Worm (Caenorhabditis elegans): ENCODE data around the gene tag-18.

Gene tag-18

DNA sequence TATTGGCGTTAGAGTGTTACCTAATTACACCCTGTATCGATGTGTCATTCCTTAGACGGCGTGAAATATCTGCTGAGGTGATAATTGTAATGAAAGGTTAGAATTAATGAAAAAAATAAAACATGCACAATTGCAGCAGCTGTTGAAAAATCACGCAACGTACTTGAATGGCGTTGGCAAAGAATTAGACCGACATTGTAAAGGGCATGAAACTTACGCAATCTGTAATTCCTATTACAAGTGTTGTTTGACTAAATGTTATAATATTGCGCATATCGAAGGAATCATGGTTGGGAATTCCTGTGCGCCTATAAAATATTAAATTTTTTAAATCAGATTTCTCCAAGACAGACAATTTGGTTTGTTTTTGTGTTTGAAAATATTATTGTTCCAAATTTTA lies at the start of gene tag-18:
Gene tag-18, minus strand, starts transcription at position 305 of the 400 bp plus-strand sequence.
- no peak for TF ChIP-seq fkh-2 (tag; optimal IDR thresholded peaks at IDR 0.05)
- TF ChIP-seq pqm-1 (tag; optimal IDR thresholded peaks at IDR 0.05) = no peak
- no peak for TF ChIP-seq jun-1 (tag; optimal IDR thresholded peaks at IDR 0.05)
- TF ChIP-seq egl-5 (tag; optimal IDR thresholded peaks at IDR 0.05) = no peak
- TF ChIP-seq nhr-67 (tag; optimal IDR thresholded peaks at IDR 0.05) = no peak
- no peak for TF ChIP-seq nhr-43 (tag; optimal IDR thresholded peaks at IDR 0.05; ENCODE audit: poor library complexity, severe bottlenecking)
- no peak for TF ChIP-seq zag-1 (tag; optimal IDR thresholded peaks at IDR 0.05)
- no peak for TF ChIP-seq nhr-77 (tag; optimal IDR thresholded peaks at IDR 0.05)
- TF ChIP-seq lin-39 (tag; optimal IDR thresholded peaks at IDR 0.05) = no peak
- no peak for TF ChIP-seq ceh-28 (tag; optimal IDR thresholded peaks at IDR 0.05)
- no peak for TF ChIP-seq mdl-1 (tag; optimal IDR thresholded peaks at IDR 0.05)
- TF ChIP-seq elt-1 (tag; optimal IDR thresholded peaks at IDR 0.05) = no peak
- TF ChIP-seq lin-15B (tag; optimal IDR thresholded peaks at IDR 0.05) = no peak
- no peak for TF ChIP-seq lsy-12 (tag; optimal IDR thresholded peaks at IDR 0.05)
- no peak for TF ChIP-seq hmg-11 (tag; optimal IDR thresholded peaks at IDR 0.05)
- TF ChIP-seq skn-1 (tag; optimal IDR thresholded peaks at IDR 0.05) = no peak

- TF ChIP-seq pha-4 (tag; optimal IDR thresholded peaks at IDR 0.05) (peak; percentile 11), snpc-4 (tag; optimal IDR thresholded peaks at IDR 0.05) (no peak)
Measured at ce11 chrX:3781040-3781439, 47.2 kb upstream of the tag-18 start, which contains the start of gene marg-1. Gene marg-1 (minus strand): TSS chrX:3781140.

ce11 chrX:3773233-3773632 lies 39.4 kb upstream of the tag-18 start:
- no peak for TF ChIP-seq pqm-1 (tag; optimal IDR thresholded peaks at IDR 0.05)
- TF ChIP-seq nhr-23 (tag; optimal IDR thresholded peaks at IDR 0.05) = peak; percentile 42
- TF ChIP-seq nhr-77 (tag; optimal IDR thresholded peaks at IDR 0.05) = no peak
- no peak for TF ChIP-seq sea-2 (GFP tag; optimal IDR thresholded peaks at IDR 0.05)

- no peak for TF ChIP-seq egl-5 (tag; optimal IDR thresholded peaks at IDR 0.05)
- TF ChIP-seq pha-4 (tag; optimal IDR thresholded peaks at IDR 0.05) = peak; percentile 53
- peak; percentile 24 for TF ChIP-seq elt-2 (tag; optimal IDR thresholded peaks at IDR 0.05)
- no peak for TF ChIP-seq elt-3 (tag; optimal IDR thresholded peaks at IDR 0.05)
- TF ChIP-seq nhr-23 (tag; optimal IDR thresholded peaks at IDR 0.05) = peak; percentile 6
- no peak for TF ChIP-seq lin-15B (tag; optimal IDR thresholded peaks at IDR 0.05)
- no peak for TF ChIP-seq sea-2 (GFP tag; optimal IDR thresholded peaks at IDR 0.05)
Measured at ce11 chrX:3772405-3772804, 38.6 kb upstream of the tag-18 start, which contains the start of gene F47B7.2. Gene F47B7.2 (plus strand): TSS chrX:3772762.

- no peak for TF ChIP-seq hmg-11 (tag; optimal IDR thresholded peaks at IDR 0.05)
Measured at ce11 chrX:3768717-3769116, 34.9 kb upstream of the tag-18 start, which contains the start of gene F47B7.5. Gene F47B7.5 (minus strand): TSS chrX:3768817.

DNA sequence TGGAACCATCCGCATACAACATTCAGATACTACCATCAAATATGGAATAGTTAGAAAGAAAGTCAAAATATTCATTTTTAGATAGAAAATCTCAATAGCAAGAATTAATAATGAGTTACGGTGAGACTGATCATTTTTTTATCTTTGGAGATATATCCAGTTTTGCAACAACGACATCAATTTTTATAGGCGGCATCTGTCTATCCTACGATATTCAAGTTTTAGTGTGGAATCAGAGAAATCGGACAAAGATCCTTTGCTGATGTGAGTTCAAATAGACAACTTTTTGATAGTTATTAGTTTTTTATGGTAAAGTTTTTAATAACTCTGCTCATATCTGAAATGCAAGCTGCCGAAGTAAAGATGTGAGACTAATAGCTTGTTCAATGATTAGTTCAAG lies 32.7 kb upstream of the tag-18 start, which contains the start of gene F47B7.4:
Gene F47B7.4, minus strand, starts transcription at position 101 of the 400 bp plus-strand sequence.
- TF ChIP-seq ztf-11 (tag; optimal IDR thresholded peaks at IDR 0.05) = no peak

DNA sequence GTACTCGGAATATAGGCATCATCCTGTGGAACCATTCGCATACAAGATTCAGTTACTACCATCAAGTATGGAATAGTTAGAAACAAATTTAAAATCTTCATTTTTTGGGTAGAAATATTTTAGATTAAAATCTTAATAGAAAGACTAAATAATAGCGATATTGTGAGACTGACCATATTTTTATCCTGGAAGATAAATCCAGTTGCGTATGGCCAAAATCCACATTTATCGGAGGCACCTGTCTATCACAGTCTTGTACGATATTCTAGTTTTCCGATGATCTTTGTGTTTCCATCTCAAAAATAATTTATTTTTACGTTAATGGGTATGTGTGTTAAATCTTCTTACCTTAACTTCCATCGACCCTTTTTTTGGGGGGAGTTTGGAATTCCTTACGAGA lies 30.5 kb upstream of the tag-18 start, which contains the start of gene F47B7.3:
Gene F47B7.3, minus strand, starts transcription at position 101 of the 400 bp plus-strand sequence.
- TF ChIP-seq fkh-2 (tag; optimal IDR thresholded peaks at IDR 0.05) = no peak

- TF ChIP-seq egl-27 (tag; optimal IDR thresholded peaks at IDR 0.05) = no peak
- no peak for TF ChIP-seq lin-15B (tag; optimal IDR thresholded peaks at IDR 0.05)
- no peak for TF ChIP-seq nhr-237 (tag; optimal IDR thresholded peaks at IDR 0.05)
- TF ChIP-seq eor-1 (tag; optimal IDR thresholded peaks at IDR 0.05) = no peak
- TF ChIP-seq snpc-4 (tag; optimal IDR thresholded peaks at IDR 0.05) = no peak
- TF ChIP-seq unc-39 (tag; optimal IDR thresholded peaks at IDR 0.05) = no peak
- no peak for TF ChIP-seq egl-5 (tag; optimal IDR thresholded peaks at IDR 0.05)
- no peak for TF ChIP-seq daf-12 (tag; optimal IDR thresholded peaks at IDR 0.05)
- no peak for TF ChIP-seq unc-62 (GFP tag; optimal IDR thresholded peaks at IDR 0.05)
- no peak for TF ChIP-seq lin-39 (tag; optimal IDR thresholded peaks at IDR 0.05)
- TF ChIP-seq ama-1 (optimal IDR thresholded peaks at IDR 0.05) = no peak
- TF ChIP-seq nhr-67 (tag; optimal IDR thresholded peaks at IDR 0.05) = no peak
- TF ChIP-seq fos-1 (tag; optimal IDR thresholded peaks at IDR 0.05) = no peak
Measured at ce11 chrX:3762410-3762809, 28.6 kb upstream of the tag-18 start, which contains the start of gene T14G12.11. Gene T14G12.11 (minus strand): TSS chrX:3762547.

Data from whole organism, L3 larva.